Fruit fly (Drosophila melanogaster): Measurements from ENCODE around the gene PIG-H.

Gene PIG-H

DNA sequence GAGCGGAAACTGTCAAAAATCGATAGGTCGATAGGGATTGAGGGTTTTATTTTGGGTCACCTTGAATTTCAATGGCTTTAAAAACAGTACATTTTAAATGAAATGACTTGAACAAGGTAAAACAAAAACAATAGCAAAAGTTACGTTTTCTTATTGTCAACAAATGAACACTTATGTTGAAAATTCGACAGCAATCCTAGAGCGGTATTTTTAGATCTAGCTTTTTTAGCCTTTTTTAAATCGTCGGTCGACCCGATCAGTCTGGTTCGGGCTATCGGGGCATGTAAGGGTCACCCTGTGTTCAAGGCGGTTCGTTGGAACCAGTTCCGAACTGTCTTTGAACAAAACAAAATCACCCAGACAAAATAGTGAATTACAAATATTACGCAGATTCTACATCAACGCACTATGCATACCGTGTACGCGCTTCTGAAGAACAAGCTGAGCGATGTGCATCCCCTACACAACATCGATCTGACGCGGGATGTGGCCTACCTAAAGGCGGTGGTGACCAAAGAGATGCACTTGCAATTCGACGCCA, 9.5 kb downstream of the PIG-H start, which contains the start of the genes CG11052 and CG3223:
TSS of gene CG11052 (minus strand) at position 218 of the 541 bp plus-strand sequence.
TSS of gene CG3223 (plus strand) at position 321 of the 541 bp plus-strand sequence.
- TF ChIP-seq pho (GFP tag; optimal IDR thresholded peaks at IDR 0.05) (peak; percentile 29), CG32532 (GFP tag; IDR thresholded peaks at IDR 0.05) (peak; percentile 16; the same call in 1 of the 2 replicates), CG12391 (tag; optimal IDR thresholded peaks at IDR 0.05) (peak; percentile 36), CG13424 (tag; optimal IDR thresholded peaks at IDR 0.05) (peak; percentile 44), mirr (GFP tag; optimal IDR thresholded peaks at IDR 0.05) (peak; percentile 10), CG15601 (tag; optimal IDR thresholded peaks at IDR 0.05) (peak; percentile 30), inv (GFP tag; IDR thresholded peaks at IDR 0.05; ENCODE audit: partially characterized antibody) (peak; percentile 12; the same call in 1 of the 2 replicates), ftz-f1 (GFP tag; optimal IDR thresholded peaks at IDR 0.05) (peak; percentile 92), Ets97D (GFP tag; optimal IDR thresholded peaks at IDR 0.05) (peak; percentile 72), CG2712 (tag; optimal IDR thresholded peaks at IDR 0.05) (peak; percentile 15), Oli (tag; optimal IDR thresholded peaks at IDR 0.05) (no peak), Rfx (GFP tag; IDR thresholded peaks at IDR 0.05) (peak; percentile 55; the same call in 1 of the 2 replicates), nmo (GFP tag; optimal IDR thresholded peaks at IDR 0.05) (peak; percentile 21), Nf-YC (tag; optimal IDR thresholded peaks at IDR 0.05) (peak; percentile 70), E2f2 (GFP tag; IDR thresholded peaks at IDR 0.05) (peak; percentile 79), CG4617 (GFP tag; optimal IDR thresholded peaks at IDR 0.05; ENCODE audit: borderline replicate concordance) (peak; percentile 70), cad (GFP tag; optimal IDR thresholded peaks at IDR 0.05) (peak; percentile 66), CG18262 (tag; optimal IDR thresholded peaks at IDR 0.05) (peak; percentile 3), Antp (GFP tag; optimal IDR thresholded peaks at IDR 0.05) (peak; percentile 4), zen2 (GFP tag; IDR thresholded peaks at IDR 0.05; ENCODE audit: partially characterized antibody) (no peak), onecut (GFP tag; IDR thresholded peaks at IDR 0.05) (peak; percentile 52), prd (optimal IDR thresholded peaks at IDR 0.05) (no peak), prd (GFP tag; IDR thresholded peaks at IDR 0.05) (no peak), Scr (GFP tag; IDR thresholded peaks at IDR 0.05; ENCODE audit: partially characterized antibody) (peak; percentile 59), zfh2 (GFP tag; optimal IDR thresholded peaks at IDR 0.05) (peak; percentile 31), CG17361 (GFP tag; IDR thresholded peaks at IDR 0.05) (0 out of 3 replicates have a peak, but pooled peaks have one; percentile 17), grau (tag; optimal IDR thresholded peaks at IDR 0.05) (peak; percentile 32), CG12155 (GFP tag; optimal IDR thresholded peaks at IDR 0.05) (peak; percentile 4), CG1233 (GFP tag; optimal IDR thresholded peaks at IDR 0.05) (peak; percentile 36), Xbp1 (GFP tag; optimal IDR thresholded peaks at IDR 0.05) (peak; percentile 40), CG6765 (GFP tag; optimal IDR thresholded peaks at IDR 0.05) (no peak), CG2116 (GFP tag; optimal IDR thresholded peaks at IDR 0.05) (peak; percentile 72), CG15479 (GFP tag; optimal IDR thresholded peaks at IDR 0.05) (no peak), CG10543 (GFP tag; optimal IDR thresholded peaks at IDR 0.05) (peak; percentile 6), Tbp (GFP tag; optimal IDR thresholded peaks at IDR 0.05) (no peak), Oaz (GFP tag; IDR thresholded peaks at IDR 0.05) (no peak), CG6254 (GFP tag; optimal IDR thresholded peaks at IDR 0.05) (peak; percentile 100), CG30403 (GFP tag; optimal IDR thresholded peaks at IDR 0.05) (peak; percentile 16), CG3847 (GFP tag; IDR thresholded peaks at IDR 0.05) (peak; percentile 13; the same call in 1 of the 2 replicates), grn (GFP tag; optimal IDR thresholded peaks at IDR 0.05) (no peak), kni (GFP tag; optimal IDR thresholded peaks at IDR 0.05) (peak; percentile 21), Asciz (GFP tag; optimal IDR thresholded peaks at IDR 0.05) (no peak), bigmax (GFP tag; optimal IDR thresholded peaks at IDR 0.05) (no peak), knrl (GFP tag; IDR thresholded peaks at IDR 0.05; ENCODE audit: partially characterized antibody) (0 out of 3 replicates have a peak, but pooled peaks have one; percentile 22), CG17385 (GFP tag; optimal IDR thresholded peaks at IDR 0.05) (peak; percentile 15), BEAF-32 (GFP tag; optimal IDR thresholded peaks at IDR 0.05) (peak; percentile 55), Med (GFP tag) (peak; percentile 89), crp (GFP tag; optimal IDR thresholded peaks at IDR 0.05) (peak in 1 of 2 experiments; percentile 9), Sry-β (GFP tag; optimal IDR thresholded peaks at IDR 0.05) (peak; percentile 81)

Measured in whole organism, embryonic.